Worm (Caenorhabditis elegans) whole organism, L3 larva: ENCODE measurements around the gene C18H9.1.

Experiments
- R02D3.7 ChIP-seq: fragments of 150-350 bp; optimal IDR thresholded peaks from 2 replicates; lab custom pipeline; 2014; ENCODE audit warnings: missing biosample characterization, missing genetic modification characterization
- ZK546.5 ChIP-seq: sonication (generic microtip); optimal IDR thresholded peaks from 2 replicates; lab custom pipeline; 2017; ENCODE audit warnings: missing biosample characterization, missing genetic modification characterization
- aly-2 ChIP-seq: fragments of 150-350 bp; optimal IDR thresholded peaks from 2 replicates; lab custom pipeline; 2014; ENCODE audit warnings: missing biosample characterization, missing genetic modification characterization
- ama-1 ChIP-seq: fragments of 150-350 bp; optimal IDR thresholded peaks from 2 replicates; lab custom pipeline; 2018
- ceh-16 ChIP-seq: sonication (generic microtip); optimal IDR thresholded peaks from 2 replicates; lab custom pipeline; 2017; ENCODE audit warnings: missing biosample characterization, missing genetic modification characterization
- ceh-28 ChIP-seq: fragments of 150-350 bp; optimal IDR thresholded peaks from 2 replicates; lab custom pipeline; 2014; ENCODE audit warnings: missing biosample characterization, missing genetic modification reagents, missing genetic modification characterization
- ceh-82 ChIP-seq: fragments of 150-350 bp; optimal IDR thresholded peaks from 2 replicates; lab custom pipeline; 2014; ENCODE audit warnings: missing biosample characterization, missing genetic modification characterization
- ceh-9 ChIP-seq: sonication (generic microtip); optimal IDR thresholded peaks from 2 replicates; lab custom pipeline; 2018; ENCODE audit warnings: missing biosample characterization, missing genetic modification characterization
- daf-12 ChIP-seq: fragments of 150-350 bp; optimal IDR thresholded peaks from 2 replicates; lab custom pipeline; 2014; ENCODE audit warnings: missing biosample characterization, missing genetic modification reagents, missing genetic modification characterization
- egl-27 ChIP-seq: sonication (generic microtip); optimal IDR thresholded peaks from 4 replicates; lab custom pipeline; 2017; ENCODE audit warnings: missing biosample characterization, missing genetic modification reagents, missing genetic modification characterization
- egl-5 ChIP-seq: fragments of 150-350 bp; optimal IDR thresholded peaks from 2 replicates; lab custom pipeline; 2017; ENCODE audit warnings: missing biosample characterization, missing genetic modification reagents, missing genetic modification characterization, inconsistent platforms
- elt-1 ChIP-seq: fragments of 150-350 bp; optimal IDR thresholded peaks from 2 replicates; lab custom pipeline; 2014; ENCODE audit warnings: missing biosample characterization, missing genetic modification characterization
- elt-2 ChIP-seq: sonication (generic microtip); optimal IDR thresholded peaks from 2 replicates; lab custom pipeline; 2016; ENCODE audit warnings: missing genetic modification reagents, mild to moderate bottlenecking, missing genetic modification characterization, missing compliant biosample characterization
- elt-3 ChIP-seq, 3 experiments: fragments of 150-350 bp in 1 of 3; sonication (generic microtip) in 2 of 3; optimal IDR thresholded peaks; 2 replicates in 2 of 3; 4 replicates in 1 of 3; lab custom pipeline; 2014 to 2017; ENCODE audit warnings: missing biosample characterization in 3 of 3, missing genetic modification characterization in 3 of 3
- eor-1 ChIP-seq, 2 experiments: fragments of 150-350 bp; optimal IDR thresholded peaks; 2 replicates each; lab custom pipeline; 2014 to 2018; ENCODE audit warnings: missing biosample characterization in 2 of 2, missing genetic modification characterization in 2 of 2
- fkh-10 ChIP-seq: sonication (generic microtip); optimal IDR thresholded peaks from 2 replicates; lab custom pipeline; 2017; ENCODE audit warnings: missing biosample characterization, missing genetic modification reagents, missing genetic modification characterization
- fkh-2 ChIP-seq: fragments of 150-350 bp; optimal IDR thresholded peaks from 2 replicates; lab custom pipeline; 2014; ENCODE audit warnings: missing biosample characterization, missing genetic modification reagents, missing genetic modification characterization
- fos-1 ChIP-seq: fragments of 150-350 bp; optimal IDR thresholded peaks from 2 replicates; lab custom pipeline; 2014; ENCODE audit warnings: missing biosample characterization, missing genetic modification characterization
- hmg-11 ChIP-seq: sonication (generic microtip); optimal IDR thresholded peaks from 2 replicates; lab custom pipeline; 2016; ENCODE audit warnings: missing genetic modification characterization, missing compliant biosample characterization
- jun-1 ChIP-seq: fragments of 150-350 bp; optimal IDR thresholded peaks from 2 replicates; lab custom pipeline; 2014; ENCODE audit warnings: missing biosample characterization, missing genetic modification reagents, missing genetic modification characterization
- lin-15B ChIP-seq: fragments of 150-350 bp; optimal IDR thresholded peaks from 2 replicates; lab custom pipeline; 2014; ENCODE audit warnings: missing biosample characterization, missing genetic modification characterization
- lin-39 ChIP-seq: fragments of 150-350 bp; optimal IDR thresholded peaks from 2 replicates; lab custom pipeline; 2018; ENCODE audit warnings: missing biosample characterization, missing genetic modification reagents, missing genetic modification characterization
- lsy-12 ChIP-seq: sonication (generic microtip); optimal IDR thresholded peaks from 2 replicates; lab custom pipeline; 2016; ENCODE audit warnings: mild to moderate bottlenecking, missing genetic modification characterization, missing compliant biosample characterization
- mdl-1 ChIP-seq: fragments of 150-350 bp; optimal IDR thresholded peaks from 2 replicates; lab custom pipeline; 2014; ENCODE audit warnings: missing biosample characterization, missing genetic modification characterization
- mml-1 ChIP-seq: fragments of 150-350 bp; sonication (generic microtip); optimal IDR thresholded peaks from 3 replicates; lab custom pipeline; 2014; ENCODE audit warnings: missing biosample characterization, missing genetic modification characterization
- nfya-1 ChIP-seq: sonication (generic microtip); optimal IDR thresholded peaks from 2 replicates; lab custom pipeline; 2017; ENCODE audit warnings: missing genetic modification characterization, mild to moderate bottlenecking, missing compliant biosample characterization, antibody characterized with exemption, moderate library complexity; ENCODE audit not compliant: insufficient read depth
- nhr-11 ChIP-seq: fragments of 150-350 bp; optimal IDR thresholded peaks from 2 replicates; lab custom pipeline; 2014; ENCODE audit warnings: missing biosample characterization, missing genetic modification characterization
- nhr-12 ChIP-seq: fragments of 150-350 bp; optimal IDR thresholded peaks from 2 replicates; lab custom pipeline; 2014; ENCODE audit warnings: missing biosample characterization, missing genetic modification characterization
- nhr-23 ChIP-seq: fragments of 150-350 bp; optimal IDR thresholded peaks from 2 replicates; lab custom pipeline; 2014; ENCODE audit warnings: missing biosample characterization, missing genetic modification reagents, missing genetic modification characterization
- nhr-237 ChIP-seq: fragments of 150-350 bp; optimal IDR thresholded peaks from 2 replicates; lab custom pipeline; 2014; ENCODE audit warnings: missing biosample characterization, missing genetic modification characterization
- nhr-25 ChIP-seq: sonication (generic microtip); optimal IDR thresholded peaks from 2 replicates; lab custom pipeline; 2017; ENCODE audit warnings: missing biosample characterization, missing genetic modification characterization
- nhr-28 ChIP-seq: fragments of 150-350 bp; optimal IDR thresholded peaks from 2 replicates; lab custom pipeline; 2014; ENCODE audit warnings: missing biosample characterization, missing genetic modification characterization
- nhr-43 ChIP-seq: sonication (generic microtip); optimal IDR thresholded peaks from 2 replicates; lab custom pipeline; 2016; ENCODE audit warnings: mild to moderate bottlenecking, missing genetic modification characterization, missing compliant biosample characterization; ENCODE audit not compliant: poor library complexity, severe bottlenecking
- nhr-67 ChIP-seq: fragments of 150-350 bp; optimal IDR thresholded peaks from 2 replicates; lab custom pipeline; 2014; ENCODE audit warnings: missing biosample characterization, missing genetic modification characterization
- nhr-76 ChIP-seq: fragments of 150-350 bp; sonication (generic microtip); optimal IDR thresholded peaks from 5 replicates; lab custom pipeline; 2014; ENCODE audit warnings: missing biosample characterization, missing genetic modification characterization
- nhr-77 ChIP-seq: fragments of 150-350 bp; optimal IDR thresholded peaks from 2 replicates; lab custom pipeline; 2014; ENCODE audit warnings: missing biosample characterization, missing genetic modification characterization
- pha-4 ChIP-seq: fragments of 150-350 bp; optimal IDR thresholded peaks from 2 replicates; lab custom pipeline; 2014; ENCODE audit warnings: missing biosample characterization, missing genetic modification reagents, missing genetic modification characterization
- pqm-1 ChIP-seq: fragments of 150-350 bp; optimal IDR thresholded peaks from 2 replicates; lab custom pipeline; 2017; ENCODE audit warnings: missing biosample characterization, missing genetic modification characterization, inconsistent platforms
- sea-2 ChIP-seq: fragments of 150-350 bp; sonication (generic microtip); optimal IDR thresholded peaks from 4 replicates; lab custom pipeline; 2014; ENCODE audit warnings: missing biosample characterization, missing genetic modification reagents, missing genetic modification characterization
- skn-1 ChIP-seq: fragments of 150-350 bp; optimal IDR thresholded peaks from 2 replicates; lab custom pipeline; 2014; ENCODE audit warnings: missing biosample characterization, missing genetic modification characterization
- snpc-4 ChIP-seq: fragments of 150-350 bp; optimal IDR thresholded peaks from 2 replicates; lab custom pipeline; 2014; ENCODE audit warnings: missing biosample characterization, missing genetic modification characterization
- tbx-2 ChIP-seq: sonication (generic microtip); optimal IDR thresholded peaks from 2 replicates; lab custom pipeline; 2016; ENCODE audit warnings: mild to moderate bottlenecking, missing genetic modification characterization, missing compliant biosample characterization
- unc-39 ChIP-seq: sonication (generic microtip); optimal IDR thresholded peaks from 4 replicates; lab custom pipeline; 2017; ENCODE audit warnings: missing biosample characterization, missing genetic modification characterization
- unc-62 ChIP-seq: fragments of 150-350 bp; sonication (generic microtip); optimal IDR thresholded peaks from 4 replicates; lab custom pipeline; 2014; ENCODE audit warnings: missing biosample characterization, missing genetic modification reagents, missing genetic modification characterization
- zag-1 ChIP-seq: fragments of 150-350 bp; optimal IDR thresholded peaks from 2 replicates; lab custom pipeline; 2014; ENCODE audit warnings: missing biosample characterization, missing genetic modification characterization
- ztf-11 ChIP-seq: fragments of 150-350 bp; optimal IDR thresholded peaks from 2 replicates; lab custom pipeline; 2014; ENCODE audit warnings: missing biosample characterization, missing genetic modification characterization
- ztf-4 ChIP-seq: fragments of 150-350 bp; optimal IDR thresholded peaks from 2 replicates; lab custom pipeline; 2014; ENCODE audit warnings: missing biosample characterization, missing genetic modification characterization

C18H9.1 gene

DNA sequence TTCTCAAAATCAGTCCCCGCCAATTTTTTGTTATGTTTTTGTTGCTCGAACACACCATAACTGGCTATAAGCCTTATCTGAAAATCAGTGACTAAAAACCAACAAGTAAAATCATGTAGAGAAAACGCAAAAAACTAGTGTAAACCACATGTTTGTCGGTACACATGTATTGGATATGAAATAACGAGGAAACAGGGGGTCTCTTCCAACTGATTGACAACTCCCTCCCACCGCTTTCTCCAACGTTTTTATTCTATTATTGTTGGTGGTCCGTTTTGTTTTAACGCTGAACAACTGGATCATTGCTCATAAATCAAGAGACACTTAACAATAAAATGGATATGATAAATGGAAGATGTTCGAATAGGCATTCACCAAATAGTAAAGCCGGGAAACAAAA is 27.9 kb downstream of the C18H9.1 start:
- no peak for TF ChIP-seq ztf-4 (tag; lab: Kevin White, UChicago)
- TF ChIP-seq egl-5 (tag; lab: Kevin White, UChicago): peak; percentile 40

ce11 chrII:6729331-6729730 is 30.4 kb downstream of the C18H9.1 start, which contains the start of gene T14B4.8:
Gene T14B4.8 (minus strand): TSS chrII:6729390.
- TF ChIP-seq mml-1 (tag; lab: Kevin White, UChicago) (no peak), nfya-1 (peak; percentile 46), hmg-11 (peak; percentile 21)

DNA sequence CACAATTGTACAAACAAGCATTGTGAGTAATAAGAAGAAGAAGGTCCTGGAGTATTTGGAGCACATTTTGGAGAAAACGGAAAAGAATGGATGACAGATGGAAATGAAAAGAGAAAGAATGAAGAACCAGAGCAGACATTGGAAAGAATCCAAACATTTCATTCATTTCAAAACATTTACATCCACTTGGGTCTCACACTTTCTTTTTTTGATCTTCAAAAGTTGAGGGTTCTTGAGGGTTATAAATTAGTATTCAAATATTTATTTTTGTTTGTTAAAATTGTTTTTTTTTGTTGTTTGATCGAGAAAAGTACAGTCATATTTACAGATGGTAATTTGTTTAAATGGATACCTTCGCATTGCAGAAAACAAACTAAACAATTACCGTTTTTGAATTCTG is 34.8 kb downstream of the C18H9.1 start, which contains the start of gene T14B4.9:
Gene T14B4.9 (minus strand): TSS at position 101 of the 400 bp plus-strand sequence.
- TF ChIP-seq pqm-1 (tag; lab: Kevin White, UChicago) (no peak), pha-4 (no peak), nhr-25 (tag; lab: Kevin White, UChicago) (no peak)
- TF ChIP-seq, all 47 proteins: peak for 0

- TF ChIP-seq fos-1 (tag; lab: Kevin White, UChicago): no peak
- TF ChIP-seq ztf-11 (tag; lab: Kevin White, UChicago): no peak
- TF ChIP-seq ceh-82 (tag; lab: Kevin White, UChicago): no peak
- no peak for TF ChIP-seq nhr-11 (tag; lab: Kevin White, UChicago)
- TF ChIP-seq unc-62 (GFP tag; lab: Kevin White, UChicago): no peak
- no peak for TF ChIP-seq egl-27 (tag; lab: Kevin White, UChicago)
- peak; percentile 93 for TF ChIP-seq pha-4
- TF ChIP-seq sea-2 (GFP tag; lab: Kevin White, UChicago): no peak
- no peak for TF ChIP-seq elt-1 (tag; lab: Kevin White, UChicago)
- no peak for TF ChIP-seq jun-1
- TF ChIP-seq nhr-28 (tag; lab: Kevin White, UChicago): no peak
- TF ChIP-seq ceh-9 (tag; lab: Kevin White, UChicago): no peak
- TF ChIP-seq skn-1: no peak
- TF ChIP-seq ztf-4 (tag; lab: Kevin White, UChicago): no peak
- peak; percentile 21 for TF ChIP-seq egl-5 (tag; lab: Kevin White, UChicago)
- no peak for TF ChIP-seq nhr-77 (tag; lab: Kevin White, UChicago)
- TF ChIP-seq nhr-25 (tag; lab: Kevin White, UChicago): peak; percentile 54
- TF ChIP-seq fkh-2: no peak
- no peak for TF ChIP-seq R02D3.7 (tag; lab: Kevin White, UChicago)
- peak; percentile 25 for TF ChIP-seq snpc-4 (tag; lab: Kevin White, UChicago)
- TF ChIP-seq elt-2 (tag; lab: Kevin White, UChicago): peak; percentile 27
- TF ChIP-seq unc-39 (tag; lab: Kevin White, UChicago): no peak
- TF ChIP-seq nhr-12 (tag; lab: Kevin White, UChicago): no peak
- TF ChIP-seq pqm-1 (tag; lab: Kevin White, UChicago): peak; percentile 54
- TF ChIP-seq lsy-12 (tag; lab: Kevin White, UChicago): peak; percentile 15
- TF ChIP-seq daf-12 (tag; lab: Kevin White, UChicago): no peak
- TF ChIP-seq nhr-67 (tag; lab: Kevin White, UChicago): no peak
- TF ChIP-seq ceh-16 (tag; lab: Kevin White, UChicago): no peak
- peak; percentile 44 for TF ChIP-seq nhr-23 (tag; lab: Kevin White, UChicago)
- no peak for TF ChIP-seq ZK546.5 (tag; lab: Kevin White, UChicago)
- TF ChIP-seq nhr-43 (tag; lab: Kevin White, UChicago): peak; percentile 69
- TF ChIP-seq fkh-10 (GFP tag; lab: Kevin White, UChicago): no peak
- no peak for TF ChIP-seq aly-2
- TF ChIP-seq zag-1 (tag; lab: Kevin White, UChicago): no peak
- TF ChIP-seq hmg-11: no peak
- TF ChIP-seq ceh-28 (tag; lab: Kevin White, UChicago): no peak
- TF ChIP-seq mml-1 (tag; lab: Kevin White, UChicago): no peak
- no peak for TF ChIP-seq elt-3 (tag; optimal IDR thresholded peaks at IDR 0.05; lab: Kevin White, UChicago)
- TF ChIP-seq ama-1 (lab: Kevin White, UChicago): no peak
- TF ChIP-seq nfya-1: peak; percentile 69
- peak; percentile 17 for TF ChIP-seq lin-39 (tag; lab: Kevin White, UChicago)
- TF ChIP-seq mdl-1: no peak
- peak; percentile 87 for TF ChIP-seq lin-15B (tag; lab: Kevin White, UChicago)
- TF ChIP-seq nhr-76 (tag; lab: Kevin White, UChicago): no peak
- TF ChIP-seq eor-1 (tag; optimal IDR thresholded peaks at IDR 0.05; lab: Kevin White, UChicago): no peak
- no peak for TF ChIP-seq nhr-237 (tag; lab: Kevin White, UChicago)
- TF ChIP-seq tbx-2: no peak
- TF ChIP-seq, all 47 proteins: peak for 12
Observed at ce11 chrII:6734674-6735073, 35.8 kb downstream of the C18H9.1 start, which contains the start of gene T14B4.3. Gene T14B4.3 (plus strand): TSS chrII:6734937.
